Worm (Caenorhabditis elegans): ENCODE results near the gene slrp-1.

DNA sequence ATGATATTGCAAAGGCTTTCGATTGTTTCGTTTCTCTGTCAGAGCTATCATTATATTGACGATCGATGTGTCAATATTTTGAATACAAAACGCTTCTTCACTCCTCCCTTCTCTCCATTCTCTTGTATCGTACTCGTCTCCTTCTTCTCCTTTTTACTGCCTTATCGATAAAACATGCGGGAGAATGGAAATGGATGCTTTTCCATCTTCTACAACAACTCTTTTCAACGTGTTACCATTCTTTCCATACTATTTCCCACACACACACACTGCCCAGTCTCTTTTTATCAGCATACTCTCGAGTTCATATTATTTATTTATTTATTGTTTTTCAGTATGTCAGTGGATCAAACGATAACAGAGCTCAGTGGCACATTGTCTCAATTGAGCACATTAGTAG, 13.0 kb downstream of the slrp-1 start, which contains the start of gene C50B8.6:
- TF ChIP-seq egl-27 (tag; optimal IDR thresholded peaks at IDR 0.05), result no peak
- TF ChIP-seq lin-39 (tag; optimal IDR thresholded peaks at IDR 0.05), result no peak
- no peak for TF ChIP-seq alr-1 (tag; optimal IDR thresholded peaks at IDR 0.05; ENCODE audit: borderline replicate concordance)
- no peak for TF ChIP-seq grh-1 (GFP tag; IDR thresholded peaks at IDR 0.05)
